Worm (Caenorhabditis elegans) whole organism, L4/young adult: ENCODE measurements around the gene F11A10.5.

ENCODE experiments used
- W03F9.2 ChIP-seq: fragments of 150-350 bp; optimal IDR thresholded peaks from 2 replicates; lab custom pipeline; 2014; ENCODE audit warnings: missing biosample characterization, missing genetic modification characterization
- dao-5 ChIP-seq: sonication (generic microtip); optimal IDR thresholded peaks from 2 replicates; lab custom pipeline; 2016; ENCODE audit warnings: missing genotype, missing genetic modification characterization, moderate library complexity, missing compliant biosample characterization
- him-1 ChIP-seq: sonication (generic microtip); optimal IDR thresholded peaks from 2 replicates; lab custom pipeline; 2016; ENCODE audit warnings: missing genotype, missing genetic modification reagents, missing genetic modification characterization, missing compliant biosample characterization

ce11 chrIV:12093819-12094218 is at the start of gene F11A10.5:
- TF ChIP-seq him-1 (tag; lab: Kevin White, UChicago): no peak
- TF ChIP-seq W03F9.2: no peak
- no peak for TF ChIP-seq dao-5 (tag; lab: Kevin White, UChicago)
